Worm (Caenorhabditis elegans): ENCODE measurements around the gene ndub-8.

Gene ndub-8

DNA sequence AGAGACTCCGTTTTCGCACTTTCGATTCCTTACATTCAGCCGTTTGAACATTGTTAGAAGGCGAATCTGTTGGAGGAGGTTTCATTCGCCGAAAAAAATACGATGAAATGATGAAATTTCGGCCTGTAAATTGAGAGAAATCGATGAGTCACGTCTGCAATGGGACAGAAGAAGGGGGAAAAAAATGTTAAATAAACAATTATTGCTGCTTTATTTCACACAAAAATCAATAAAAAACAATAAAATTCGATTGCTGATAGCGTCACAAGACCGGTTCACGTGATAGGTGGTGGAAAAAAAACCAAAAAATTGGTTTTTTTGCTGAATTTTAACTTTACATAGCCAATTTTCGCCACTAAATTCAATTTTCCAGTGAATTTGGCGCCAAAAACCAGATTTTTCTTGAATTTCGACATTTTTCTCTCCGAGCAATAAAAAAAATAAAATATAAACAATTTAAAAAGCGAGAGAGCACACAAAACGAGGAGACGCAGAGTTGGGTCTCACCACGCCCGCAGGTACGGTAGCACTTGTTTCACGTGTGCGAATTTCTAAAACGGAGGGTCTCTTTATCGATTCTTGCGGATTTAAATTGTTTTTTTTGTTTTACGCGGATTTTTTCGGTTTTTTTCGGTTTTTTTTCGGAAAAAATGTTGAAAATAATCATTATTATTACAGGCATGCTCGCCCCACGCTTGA, at the start of gene ndub-8, which contains the start of gene cup-14 (continued):
- TF ChIP-seq F44E2.7 (GFP tag; IDR thresholded peaks at IDR 0.05) (no peak), Y105C5A.15 (GFP tag; IDR thresholded peaks at IDR 0.05) (no peak), lin-39 (tag; optimal IDR thresholded peaks at IDR 0.05) (no peak), sdz-12 (GFP tag; optimal IDR thresholded peaks at IDR 0.05) (no peak), lim-7 (GFP tag; IDR thresholded peaks at IDR 0.05) (no peak), dmd-8 (GFP tag; IDR thresholded peaks at IDR 0.05) (no peak), T26A8.4 (GFP tag; IDR thresholded peaks at IDR 0.05) (peak; percentile 82), nhr-102 (tag; optimal IDR thresholded peaks at IDR 0.05) (peak; percentile 71), mxl-3 (GFP tag; optimal IDR thresholded peaks at IDR 0.05) (no peak), skn-1 (tag; optimal IDR thresholded peaks at IDR 0.05) (no peak), lir-3 (tag; optimal IDR thresholded peaks at IDR 0.05) (no peak), ceh-20 (GFP tag; IDR thresholded peaks at IDR 0.05) (0 out of 2 replicates have a peak, but pooled peaks have one; percentile 62), cey-2 (tag; optimal IDR thresholded peaks at IDR 0.05; ENCODE audit: borderline replicate concordance, insufficient read depth) (no peak), lin-13 (GFP tag; optimal IDR thresholded peaks at IDR 0.05) (peak; percentile 81), daf-16 (GFP tag; optimal IDR thresholded peaks at IDR 0.05) (peak; percentile 58 to 60), daf-16 (tag; optimal IDR thresholded peaks at IDR 0.05) (peak; percentile 83), nhr-111 (GFP tag; optimal IDR thresholded peaks at IDR 0.05) (no peak), set-16 (GFP tag; IDR thresholded peaks at IDR 0.05) (no peak), lin-29 (GFP tag; IDR thresholded peaks at IDR 0.05) (0 out of 2 replicates have a peak, but pooled peaks have one; percentile 46), zip-11 (GFP tag; IDR thresholded peaks at IDR 0.05) (no peak), ceh-32 (tag; optimal IDR thresholded peaks at IDR 0.05; ENCODE audit: poor library complexity) (no peak), nhr-41 (GFP tag; IDR thresholded peaks at IDR 0.05) (no peak), tag-97 (GFP tag; IDR thresholded peaks at IDR 0.05) (no peak), vab-7 (GFP tag; IDR thresholded peaks at IDR 0.05) (0 out of 2 replicates have a peak, but pooled peaks have one; percentile 10), lin-38 (GFP tag; IDR thresholded peaks at IDR 0.05) (peak; percentile 84), aha-1 (tag) (peak; percentile 77), tra-1 (GFP tag; IDR thresholded peaks at IDR 0.05) (no peak), snpc-4 (tag; optimal IDR thresholded peaks at IDR 0.05) (no peak), lin-15B (tag; optimal IDR thresholded peaks at IDR 0.05) (no peak), spr-1 (tag; optimal IDR thresholded peaks at IDR 0.05) (peak; percentile 50), F37D6.2 (tag; optimal IDR thresholded peaks at IDR 0.05) (peak; percentile 15), egl-27 (tag; optimal IDR thresholded peaks at IDR 0.05) (no peak), egl-43 (GFP tag; IDR thresholded peaks at IDR 0.05) (no peak), pha-4 (GFP tag; IDR thresholded peaks at IDR 0.05) (peak; percentile 71), pha-4 (tag; optimal IDR thresholded peaks at IDR 0.05) (peak; percentile 24), ceh-28 (tag; optimal IDR thresholded peaks at IDR 0.05) (no peak), zip-2 (tag; optimal IDR thresholded peaks at IDR 0.05) (no peak), ztf-7 (tag; optimal IDR thresholded peaks at IDR 0.05) (peak; percentile 3), gei-8 (GFP tag; optimal IDR thresholded peaks at IDR 0.05) (no peak), dmd-6 (GFP tag; IDR thresholded peaks at IDR 0.05) (peak; percentile 25; the same call in 1 of the 2 replicates), snpc-1.2 (GFP tag; IDR thresholded peaks at IDR 0.05) (peak; percentile 54; the same call in 1 of the 2 replicates), F49E8.2 (tag; optimal IDR thresholded peaks at IDR 0.05; ENCODE audit: borderline replicate concordance) (peak; percentile 77), ceh-82 (tag; optimal IDR thresholded peaks at IDR 0.05) (no peak), php-3 (GFP tag; IDR thresholded peaks at IDR 0.05) (peak; percentile 80), mdt-29 (GFP tag; IDR thresholded peaks at IDR 0.05) (no peak), Y5F2A.4 (GFP tag; optimal IDR thresholded peaks at IDR 0.05) (no peak), duxl-1 (tag; optimal IDR thresholded peaks at IDR 0.05; ENCODE audit: poor library complexity) (peak; percentile 51), fkh-10 (GFP tag; optimal IDR thresholded peaks at IDR 0.05) (peak; percentile 87), nhr-48 (tag; optimal IDR thresholded peaks at IDR 0.05) (peak; percentile 45), ama-1 (optimal IDR thresholded peaks at IDR 0.05) (no peak), D1046.2 (GFP tag; IDR thresholded peaks at IDR 0.05) (peak; percentile 99)

Measured in whole organism, L4 larva.